Worm (Caenorhabditis elegans) whole organism, L2 larva: ENCODE data around the gene lst-4.

Experiments
- C34F6.9 ChIP-seq: fragments of 150-350 bp; optimal IDR thresholded peaks from 2 replicates; lab custom pipeline; 2014; ENCODE audit warnings: missing biosample characterization, missing genetic modification characterization
- R02D3.7 ChIP-seq: fragments of 150-350 bp; optimal IDR thresholded peaks from 2 replicates; lab custom pipeline; 2014; ENCODE audit warnings: missing biosample characterization, missing genetic modification characterization
- Y55F3AM.14 ChIP-seq: fragments of 200-800 bp; sonication (Bioruptor generic); optimal IDR thresholded peaks from 2 replicates; lab custom pipeline; 2018; ENCODE audit warnings: mild to moderate bottlenecking, missing genetic modification characterization, missing compliant biosample characterization
- ZK546.5 ChIP-seq: sonication (generic microtip); optimal IDR thresholded peaks from 2 replicates; lab custom pipeline; 2017; ENCODE audit warnings: missing biosample characterization, missing genetic modification characterization
- alr-1 ChIP-seq: fragments of 150-350 bp; optimal IDR thresholded peaks from 2 replicates; lab custom pipeline; 2014; ENCODE audit warnings: missing biosample characterization, missing genetic modification characterization
- aly-2 ChIP-seq: fragments of 150-350 bp; optimal IDR thresholded peaks from 2 replicates; lab custom pipeline; 2014; ENCODE audit warnings: missing biosample characterization, missing genetic modification characterization
- ama-1 ChIP-seq: fragments of 150-350 bp; optimal IDR thresholded peaks from 2 replicates; lab custom pipeline; 2018; ENCODE audit warnings: inconsistent platforms
- blmp-1 ChIP-seq: sonication (generic microtip); optimal IDR thresholded peaks from 2 replicates; lab custom pipeline; 2017; ENCODE audit warnings: missing genetic modification characterization, mild to moderate bottlenecking, missing compliant biosample characterization, antibody characterized with exemption, moderate library complexity; ENCODE audit not compliant: insufficient read depth
- ceh-16 ChIP-seq: fragments of 150-350 bp; optimal IDR thresholded peaks from 2 replicates; lab custom pipeline; 2014; ENCODE audit warnings: missing biosample characterization, missing genetic modification characterization
- ceh-82 ChIP-seq: fragments of 150-350 bp; optimal IDR thresholded peaks from 2 replicates; lab custom pipeline; 2014; ENCODE audit warnings: missing biosample characterization, missing genetic modification characterization
- crh-2 ChIP-seq: sonication (generic microtip); optimal IDR thresholded peaks from 2 replicates; lab custom pipeline; 2017; ENCODE audit warnings: missing biosample characterization, missing genetic modification characterization
- dmd-4 ChIP-seq: sonication (generic microtip); optimal IDR thresholded peaks from 2 replicates; lab custom pipeline; 2017; ENCODE audit warnings: missing biosample characterization, missing genetic modification characterization
- egl-27 ChIP-seq: sonication (generic microtip); optimal IDR thresholded peaks from 3 replicates; lab custom pipeline; 2017; ENCODE audit warnings: missing biosample characterization, missing genetic modification reagents, missing genetic modification characterization
- elt-1 ChIP-seq: fragments of 150-350 bp; optimal IDR thresholded peaks from 2 replicates; lab custom pipeline; 2014; ENCODE audit warnings: missing biosample characterization, missing genetic modification characterization
- elt-3 ChIP-seq: sonication (generic microtip); optimal IDR thresholded peaks from 2 replicates; lab custom pipeline; 2017; ENCODE audit warnings: missing biosample characterization, missing genetic modification characterization
- gmeb-1 ChIP-seq: fragments of 150-350 bp; optimal IDR thresholded peaks from 2 replicates; lab custom pipeline; 2014; ENCODE audit warnings: missing biosample characterization, missing genetic modification characterization
- lin-11 ChIP-seq: fragments of 150-350 bp; sonication (generic microtip); optimal IDR thresholded peaks from 2 replicates; lab custom pipeline; 2014; ENCODE audit warnings: missing biosample characterization, missing genetic modification characterization, inconsistent platforms, mixed read lengths
- lin-13 ChIP-seq: fragments of 150-350 bp; optimal IDR thresholded peaks from 2 replicates; lab custom pipeline; 2014; ENCODE audit warnings: missing biosample characterization, missing genetic modification reagents, missing genetic modification characterization
- lin-39 ChIP-seq: fragments of 150-350 bp; optimal IDR thresholded peaks from 2 replicates; lab custom pipeline; 2014; ENCODE audit warnings: missing biosample characterization, missing genetic modification reagents, missing genetic modification characterization
- lsy-2 ChIP-seq, 2 experiments: fragments of 150-350 bp in 1 of 2; sonication (generic microtip) in 1 of 2; optimal IDR thresholded peaks; 2 replicates each; lab custom pipeline; 2014 to 2017; ENCODE audit warnings: missing biosample characterization in 2 of 2, missing genetic modification characterization in 2 of 2
- mab-5 ChIP-seq: fragments of 150-350 bp; optimal IDR thresholded peaks from 2 replicates; lab custom pipeline; 2014; ENCODE audit warnings: missing biosample characterization, missing genetic modification characterization
- mbf-1 ChIP-seq: sonication (generic microtip); optimal IDR thresholded peaks from 2 replicates; lab custom pipeline; 2017; ENCODE audit warnings: missing biosample characterization, missing genetic modification characterization
- mdl-1 ChIP-seq, 2 experiments: fragments of 150-350 bp in 1 of 2; sonication (generic microtip) in 1 of 2; optimal IDR thresholded peaks; 2 replicates each; lab custom pipeline; 2017; ENCODE audit warnings: missing biosample characterization in 2 of 2, missing genetic modification characterization in 2 of 2
- nhr-10 ChIP-seq: sonication (generic microtip); optimal IDR thresholded peaks from 2 replicates; lab custom pipeline; 2017; ENCODE audit warnings: missing biosample characterization, missing genetic modification characterization
- nhr-12 ChIP-seq: fragments of 150-350 bp; optimal IDR thresholded peaks from 2 replicates; lab custom pipeline; 2014; ENCODE audit warnings: missing biosample characterization, missing genetic modification characterization
- nhr-129 ChIP-seq: fragments of 150-350 bp; optimal IDR thresholded peaks from 2 replicates; lab custom pipeline; 2014; ENCODE audit warnings: missing biosample characterization, missing genetic modification characterization
- nhr-21 ChIP-seq: fragments of 150-350 bp; optimal IDR thresholded peaks from 2 replicates; lab custom pipeline; 2014; ENCODE audit warnings: missing biosample characterization, missing genetic modification characterization
- nhr-23 ChIP-seq: fragments of 150-350 bp; optimal IDR thresholded peaks from 2 replicates; lab custom pipeline; 2014; ENCODE audit warnings: missing biosample characterization, missing genetic modification reagents, missing genetic modification characterization
- nhr-237 ChIP-seq: fragments of 150-350 bp; optimal IDR thresholded peaks from 2 replicates; lab custom pipeline; 2014; ENCODE audit warnings: missing biosample characterization, missing genetic modification characterization
- nhr-25 ChIP-seq: fragments of 150-350 bp; sonication (generic microtip); optimal IDR thresholded peaks from 3 replicates; lab custom pipeline; 2014; ENCODE audit warnings: missing biosample characterization, missing genetic modification characterization
- nhr-6 ChIP-seq: fragments of 150-350 bp; optimal IDR thresholded peaks from 2 replicates; lab custom pipeline; 2014; ENCODE audit warnings: missing biosample characterization, missing genetic modification characterization
- nhr-77 ChIP-seq: fragments of 150-350 bp; optimal IDR thresholded peaks from 2 replicates; lab custom pipeline; 2014; ENCODE audit warnings: missing biosample characterization, missing genetic modification characterization
- peb-1 ChIP-seq: fragments of 150-350 bp; optimal IDR thresholded peaks from 2 replicates; lab custom pipeline; 2014; ENCODE audit warnings: missing biosample characterization, missing genetic modification characterization
- sem-4 ChIP-seq: fragments of 150-350 bp; optimal IDR thresholded peaks from 2 replicates; lab custom pipeline; 2014; ENCODE audit warnings: missing biosample characterization, missing genetic modification reagents, missing genetic modification characterization
- skn-1 ChIP-seq: sonication (generic microtip); optimal IDR thresholded peaks from 2 replicates; lab custom pipeline; 2017; ENCODE audit warnings: missing biosample characterization, missing genetic modification characterization
- sma-3 ChIP-seq: sonication (generic microtip); optimal IDR thresholded peaks from 2 replicates; lab custom pipeline; 2016; ENCODE audit warnings: missing genetic modification reagents, missing genetic modification characterization, missing compliant biosample characterization
- sma-9 ChIP-seq, 2 experiments: fragments of 150-350 bp in 1 of 2; sonication (generic microtip) in 1 of 2; optimal IDR thresholded peaks; 2 replicates each; lab custom pipeline; 2014 to 2016; ENCODE audit warnings: missing genetic modification characterization in 2 of 2, mild to moderate bottlenecking in 1 of 2, missing biosample characterization in 1 of 2, missing compliant biosample characterization in 1 of 2, missing genetic modification reagents in 1 of 2, moderate library complexity in 1 of 2
- snpc-4 ChIP-seq: fragments of 150-350 bp; optimal IDR thresholded peaks from 2 replicates; lab custom pipeline; 2014; ENCODE audit warnings: missing biosample characterization, missing genetic modification characterization
- unc-39 ChIP-seq: fragments of 150-350 bp; optimal IDR thresholded peaks from 2 replicates; lab custom pipeline; 2014; ENCODE audit warnings: missing biosample characterization, missing genetic modification characterization
- unc-55 ChIP-seq: fragments of 150-350 bp; sonication (generic microtip); optimal IDR thresholded peaks from 3 replicates; lab custom pipeline; 2014; ENCODE audit warnings: missing biosample characterization, missing genetic modification reagents, missing genetic modification characterization
- zag-1 ChIP-seq: fragments of 150-350 bp; optimal IDR thresholded peaks from 2 replicates; lab custom pipeline; 2014; ENCODE audit warnings: missing biosample characterization, missing genetic modification characterization
- ztf-1 ChIP-seq: fragments of 200-800 bp; sonication (Bioruptor generic); conservative IDR thresholded peaks from 2 replicates; pipeline ENCODE4 v1.3.6; 2022; ENCODE audit warnings: missing genetic modification characterization, missing compliant biosample characterization
- ztf-11 ChIP-seq: sonication (generic microtip); optimal IDR thresholded peaks from 2 replicates; lab custom pipeline; 2017; ENCODE audit warnings: missing biosample characterization, missing genetic modification characterization
- ztf-4 ChIP-seq: fragments of 150-350 bp; optimal IDR thresholded peaks from 2 replicates; lab custom pipeline; 2014; ENCODE audit warnings: missing biosample characterization, missing genetic modification characterization

Gene lst-4

DNA sequence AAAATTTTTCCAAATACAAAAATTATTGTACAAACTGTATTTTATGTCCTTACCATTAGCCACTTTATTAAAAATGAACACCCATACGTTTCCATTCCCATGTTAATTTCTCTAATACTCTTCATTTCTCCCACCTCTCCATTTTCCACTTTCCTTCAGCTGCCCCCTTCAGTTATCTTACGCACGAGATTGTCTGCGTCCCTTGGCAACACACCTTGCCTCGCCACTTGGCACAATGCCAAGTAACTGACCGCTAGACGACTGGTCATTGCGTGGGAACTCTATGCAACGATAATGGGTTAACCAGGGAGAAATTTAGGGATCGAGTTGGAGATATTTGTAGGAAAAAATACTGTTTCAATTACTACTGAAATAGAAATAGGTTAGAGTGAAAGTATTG lies 22.9 kb downstream of the lst-4 start:
- no peak for TF ChIP-seq Y55F3AM.14
- TF ChIP-seq elt-3: no peak
- no peak for TF ChIP-seq aly-2 (tag; lab: Kevin White, UChicago)
- TF ChIP-seq elt-1 (tag; lab: Kevin White, UChicago): no peak
- no peak for TF ChIP-seq sma-9 (GFP tag; optimal IDR thresholded peaks at IDR 0.05; lab: Kevin White, UChicago)
- TF ChIP-seq sma-9 (tag; optimal IDR thresholded peaks at IDR 0.05; lab: Kevin White, UChicago): no peak
- peak; percentile 32 for TF ChIP-seq nhr-129 (tag; lab: Kevin White, UChicago)
- no peak for TF ChIP-seq ceh-16 (tag; lab: Kevin White, UChicago)
- TF ChIP-seq gmeb-1: no peak

ce11 chrIV:14043680-14044079 lies 26.0 kb downstream of the lst-4 start, which contains the start of gene Y37A1B.7:
Y37A1B.7 (minus strand) TSS chrIV:14043780.
- no peak for TF ChIP-seq ztf-1 (GFP tag; lab: Robert Waterston, UW)
- TF ChIP-seq elt-3: no peak
- no peak for TF ChIP-seq C34F6.9 (tag; lab: Kevin White, UChicago)
- TF ChIP-seq ztf-11 (tag; lab: Kevin White, UChicago): no peak
- TF ChIP-seq sem-4 (tag; lab: Kevin White, UChicago): no peak
- TF ChIP-seq, all 48 proteins: peak for 0

ce11 chrIV:14034571-14034954 lies 35.1 kb downstream of the lst-4 start:
- no peak for TF ChIP-seq lin-39 (tag; lab: Kevin White, UChicago)
- TF ChIP-seq elt-3: no peak
- no peak for TF ChIP-seq sma-3 (GFP tag; lab: Kevin White, UChicago)
- no peak for TF ChIP-seq nhr-12
- no peak for TF ChIP-seq mbf-1 (tag; lab: Kevin White, UChicago)
- TF ChIP-seq lin-13 (GFP tag; lab: Kevin White, UChicago): no peak
- no peak for TF ChIP-seq nhr-21 (tag; lab: Kevin White, UChicago)
- no peak for TF ChIP-seq elt-1 (tag; lab: Kevin White, UChicago)
- TF ChIP-seq zag-1 (tag; lab: Kevin White, UChicago): no peak
- no peak for TF ChIP-seq lsy-2 (tag; optimal IDR thresholded peaks at IDR 0.05; lab: Kevin White, UChicago)
- no peak for TF ChIP-seq ceh-82 (tag; lab: Kevin White, UChicago)
- TF ChIP-seq gmeb-1: no peak
- no peak for TF ChIP-seq ceh-16 (tag; lab: Kevin White, UChicago)
- no peak for TF ChIP-seq nhr-25 (tag; lab: Kevin White, UChicago)

- peak; percentile 77 for TF ChIP-seq sem-4 (tag; lab: Kevin White, UChicago)
- peak; percentile 19 for TF ChIP-seq nhr-10 (tag; lab: Kevin White, UChicago)
- peak; percentile 71 for TF ChIP-seq nhr-21 (tag; lab: Kevin White, UChicago)
- peak; percentile 66 for TF ChIP-seq peb-1 (tag; lab: Kevin White, UChicago)
- TF ChIP-seq snpc-4 (tag; lab: Kevin White, UChicago): no peak
- TF ChIP-seq Y55F3AM.14: peak; percentile 62
- TF ChIP-seq nhr-77 (tag; lab: Kevin White, UChicago): no peak
- peak; percentile 96 for TF ChIP-seq nhr-129 (tag; lab: Kevin White, UChicago)
- peak; percentile 35 for TF ChIP-seq nhr-237 (tag; lab: Kevin White, UChicago)
- TF ChIP-seq crh-2: peak; percentile 79
- no peak for TF ChIP-seq mbf-1 (tag; lab: Kevin White, UChicago)
- peak; percentile 87 for TF ChIP-seq mdl-1 (tag; optimal IDR thresholded peaks at IDR 0.05; lab: Kevin White, UChicago)
- TF ChIP-seq elt-1 (tag; lab: Kevin White, UChicago): peak; percentile 44
- peak; percentile 28 to 65 for TF ChIP-seq lsy-2 (tag; optimal IDR thresholded peaks at IDR 0.05; lab: Kevin White, UChicago)
- TF ChIP-seq mab-5: peak; percentile 77
- peak; percentile 74 for TF ChIP-seq egl-27 (tag; lab: Kevin White, UChicago)
- TF ChIP-seq lin-13 (GFP tag; lab: Kevin White, UChicago): peak; percentile 67
- TF ChIP-seq elt-3: no peak
- TF ChIP-seq nhr-6 (tag; lab: Kevin White, UChicago): peak; percentile 42
- no peak for TF ChIP-seq nhr-23 (tag; lab: Kevin White, UChicago)
- no peak for TF ChIP-seq alr-1 (tag; lab: Kevin White, UChicago)
- no peak for TF ChIP-seq skn-1 (tag; lab: Kevin White, UChicago)
- peak; percentile 60 for TF ChIP-seq unc-55 (GFP tag; lab: Kevin White, UChicago)
- TF ChIP-seq ZK546.5 (tag; lab: Kevin White, UChicago): no peak
- TF ChIP-seq unc-39 (tag; lab: Kevin White, UChicago): peak; percentile 49
- TF ChIP-seq dmd-4 (tag; lab: Kevin White, UChicago): peak; percentile 18
- TF ChIP-seq blmp-1 (tag; lab: Kevin White, UChicago): no peak
- TF ChIP-seq ama-1 (lab: Kevin White, UChicago): peak; percentile 100
- TF ChIP-seq aly-2 (tag; lab: Kevin White, UChicago): no peak
- TF ChIP-seq ztf-4 (tag; lab: Kevin White, UChicago): no peak
- peak; percentile 81 for TF ChIP-seq lin-11
- peak; percentile 66 for TF ChIP-seq ceh-82 (tag; lab: Kevin White, UChicago)
- TF ChIP-seq R02D3.7 (tag; lab: Kevin White, UChicago): no peak
- TF ChIP-seq sma-9 (GFP tag; optimal IDR thresholded peaks at IDR 0.05; lab: Kevin White, UChicago): peak; percentile 96
- no peak for TF ChIP-seq sma-9 (tag; optimal IDR thresholded peaks at IDR 0.05; lab: Kevin White, UChicago)
Measured at ce11 chrIV:14033752-14034570, 35.7 kb downstream of the lst-4 start.
